Comparison of ENCODE assay signal across 3 fruit fly cellular contexts in genomic region chrX:12750582-12750927, dm6.
A peak's percentile ranks its signal among the peaks of the same experiment; 100 is the strongest.
TF ChIP-seq lines count a peak whose summit lies in the region.

No protein-coding gene starts in this region.

- TF ChIP-seq CTCF in whole organism, embryonic (GFP tag; optimal IDR thresholded peaks at IDR 0.05; lab: Kevin White, UChicago) = no peak

TF ChIP-seq in whole organism, embryonic, 481 proteins besides CTCF, POLR2A, EP300 and RAD21 (continues in another document):
- TF ChIP-seq CG10366 (GFP tag; IDR thresholded peaks at IDR 0.05; lab: Robert Waterston, UW) (no peak), zfh2 (GFP tag; optimal IDR thresholded peaks at IDR 0.05; lab: Kevin White, UChicago) (no peak), sr (GFP tag; IDR thresholded peaks at IDR 0.05; lab: Robert Waterston, UW) (no peak), Oaz (GFP tag; IDR thresholded peaks at IDR 0.05; lab: Robert Waterston, UW) (no peak), CG4328 (GFP tag; optimal IDR thresholded peaks at IDR 0.05; lab: Kevin White, UChicago) (no peak), CG4820 (GFP tag; optimal IDR thresholded peaks at IDR 0.05; lab: Kevin White, UChicago) (no peak), CG34422 (GFP tag; IDR thresholded peaks at IDR 0.05; lab: Robert Waterston, UW) (no peak), Gug (GFP tag; IDR thresholded peaks at IDR 0.05; lab: Robert Waterston, UW) (no peak; the same call in 3 of the 4 replicates), Sox100B (GFP tag; optimal IDR thresholded peaks at IDR 0.05; lab: Kevin White, UChicago) (no peak), CG15269 (tag; optimal IDR thresholded peaks at IDR 0.05; lab: Kevin White, UChicago) (no peak), CG6654 (GFP tag; optimal IDR thresholded peaks at IDR 0.05; lab: Kevin White, UChicago) (no peak), CG34376 (GFP tag; optimal IDR thresholded peaks at IDR 0.05; lab: Kevin White, UChicago) (no peak), E2f2 (GFP tag; IDR thresholded peaks at IDR 0.05; lab: Robert Waterston, UW) (no peak), HLHmδ (GFP tag; optimal IDR thresholded peaks at IDR 0.05; lab: Kevin White, UChicago) (peak; percentile 46), fd96Cb (tag; optimal IDR thresholded peaks at IDR 0.05; lab: Kevin White, UChicago) (no peak), cad (GFP tag; optimal IDR thresholded peaks at IDR 0.05; lab: Kevin White, UChicago) (peak; percentile 64), bcd (GFP tag; optimal IDR thresholded peaks at IDR 0.05; lab: Kevin White, UChicago) (no peak), Dbx (GFP tag; IDR thresholded peaks at IDR 0.05; lab: Robert Waterston, UW) (no peak), pros (GFP tag; optimal IDR thresholded peaks at IDR 0.05; lab: Kevin White, UChicago) (peak; percentile 84), Awh (GFP tag; IDR thresholded peaks at IDR 0.05; lab: Robert Waterston, UW) (no peak), crol (GFP tag; IDR thresholded peaks at IDR 0.05; lab: Robert Waterston, UW) (no peak; the same call in 1 of the 2 replicates), CG13123 (GFP tag; optimal IDR thresholded peaks at IDR 0.05; lab: Kevin White, UChicago) (no peak), Kr (GFP tag; optimal IDR thresholded peaks at IDR 0.05; lab: Kevin White, UChicago) (no peak), org-1 (GFP tag; optimal IDR thresholded peaks at IDR 0.05; lab: Kevin White, UChicago) (no peak), sc (optimal IDR thresholded peaks at IDR 0.05; lab: Kevin White, UChicago) (no peak), sc (GFP tag; optimal IDR thresholded peaks at IDR 0.05; lab: Kevin White, UChicago) (no peak), Opbp (GFP tag; IDR thresholded peaks at IDR 0.05; lab: Robert Waterston, UW; ENCODE audit: partially characterized antibody) (0 out of 3 replicates have a peak, but pooled peaks have one; percentile 15), toy (GFP tag; IDR thresholded peaks at IDR 0.05; lab: Robert Waterston, UW) (no peak), scrt (GFP tag; optimal IDR thresholded peaks at IDR 0.05; lab: Kevin White, UChicago) (no peak), lola (GFP tag; optimal IDR thresholded peaks at IDR 0.05; lab: Kevin White, UChicago) (no peak), CG4360 (GFP tag; IDR thresholded peaks at IDR 0.05; lab: Robert Waterston, UW) (peak; percentile 37)

TF ChIP-seq in whole organism, pupa, 21 proteins besides CTCF, POLR2A, EP300 and RAD21:
- no peak for TF ChIP-seq CG12605 (GFP tag; IDR thresholded peaks at IDR 0.05; lab: Robert Waterston, UW)
- TF ChIP-seq CG15710 (tag; optimal IDR thresholded peaks at IDR 0.05; lab: Kevin White, UChicago) = no peak
- TF ChIP-seq CG14655 (GFP tag; optimal IDR thresholded peaks at IDR 0.05; lab: Kevin White, UChicago) = no peak
- 0 out of 2 replicates have a peak, but pooled peaks have one; percentile 0 for TF ChIP-seq CG10348 (GFP tag; IDR thresholded peaks at IDR 0.05; lab: Robert Waterston, UW)
- no peak for TF ChIP-seq Pif1A (GFP tag; optimal IDR thresholded peaks at IDR 0.05; lab: Kevin White, UChicago)
- peak; percentile 51 for TF ChIP-seq EcR (GFP tag; optimal IDR thresholded peaks at IDR 0.05; lab: Kevin White, UChicago)
- TF ChIP-seq rn (GFP tag; IDR thresholded peaks at IDR 0.05; lab: Robert Waterston, UW) = no peak
- peak; percentile 4; the same call in 2 of the 3 replicates for TF ChIP-seq fd96Ca (GFP tag; IDR thresholded peaks at IDR 0.05; lab: Robert Waterston, UW)
TF ChIP-seq in whole organism, pupa: peak in this region for 3.

TF ChIP-seq in whole organism, wandering third instar larva, 38 proteins besides CTCF, POLR2A, EP300 and RAD21:
- TF ChIP-seq dl (GFP tag; optimal IDR thresholded peaks at IDR 0.05; lab: Kevin White, UChicago; ENCODE audit: insufficient read depth in 1 of 2, partially characterized antibody in 2 of 2) = peak in 1 of 2 experiments; percentile 36
- TF ChIP-seq CrebA (GFP tag; optimal IDR thresholded peaks at IDR 0.05; lab: Kevin White, UChicago; ENCODE audit: borderline replicate concordance) = peak; percentile 64
- TF ChIP-seq Myc (optimal IDR thresholded peaks at IDR 0.05; lab: Kevin White, UChicago) = no peak
- peak; percentile 22 for TF ChIP-seq Dif (GFP tag; optimal IDR thresholded peaks at IDR 0.05; lab: Kevin White, UChicago; ENCODE audit: partially characterized antibody)
- TF ChIP-seq dsf (GFP tag; optimal IDR thresholded peaks at IDR 0.05; lab: Kevin White, UChicago; ENCODE audit: borderline replicate concordance) = no peak
- TF ChIP-seq psq (GFP tag; optimal IDR thresholded peaks at IDR 0.05; lab: Kevin White, UChicago) = no peak
- no peak for TF ChIP-seq GATAd (GFP tag; optimal IDR thresholded peaks at IDR 0.05; lab: Kevin White, UChicago)
- no peak for TF ChIP-seq rgr (GFP tag; optimal IDR thresholded peaks at IDR 0.05; lab: Kevin White, UChicago)
- TF ChIP-seq Vsx2 (GFP tag; optimal IDR thresholded peaks at IDR 0.05; lab: Kevin White, UChicago; ENCODE audit: partially characterized antibody) = peak; percentile 2
- TF ChIP-seq jim (GFP tag; optimal IDR thresholded peaks at IDR 0.05; lab: Kevin White, UChicago) = peak; percentile 7
